Fruit fly (Drosophila melanogaster) whole organism, pupa: ENCODE measurements around the gene CG32762.

Source experiments
- CG10348 ChIP-seq: fragments of 200-800 bp; sonication (Bioruptor generic); IDR thresholded peaks from 2 replicates; pipeline ENCODE4 v1.3.6; 2022; ENCODE audit warnings: missing biosample characterization, missing genetic modification characterization
- CG12605 ChIP-seq: fragments of 200-800 bp; sonication (Bioruptor generic); IDR thresholded peaks from 2 replicates; pipeline ENCODE4 v1.3.6; 2022; ENCODE audit warnings: missing biosample characterization, missing genetic modification characterization
- CG13204 ChIP-seq: fragments of 200-800 bp; sonication (Bioruptor generic); optimal IDR thresholded peaks from 2 replicates; lab custom pipeline; 2018; ENCODE audit warnings: missing biosample characterization, mild to moderate bottlenecking, missing genetic modification characterization, moderate library complexity
- CG14655 ChIP-seq: fragments of 200-800 bp; sonication (Bioruptor generic); optimal IDR thresholded peaks from 3 replicates; lab custom pipeline; 2017; ENCODE audit warnings: mild to moderate bottlenecking, missing biosample characterization, missing genetic modification reagents, missing genetic modification characterization
- CG15710 ChIP-seq: fragments of 200-800 bp; sonication (Bioruptor generic); optimal IDR thresholded peaks from 2 replicates; lab custom pipeline; 2018; ENCODE audit warnings: missing biosample characterization, mild to moderate bottlenecking, missing genetic modification characterization, moderate library complexity
- CG17806 ChIP-seq: fragments of 200-800 bp; sonication (Bioruptor generic); optimal IDR thresholded peaks from 2 replicates; lab custom pipeline; 2018; ENCODE audit warnings: missing biosample characterization, mild to moderate bottlenecking, missing genetic modification characterization, moderate library complexity
- CG32121 ChIP-seq: fragments of 200-800 bp; sonication (Bioruptor generic); IDR thresholded peaks from 2 replicates; pipeline ENCODE4 v1.3.6; 2022; ENCODE audit warnings: missing biosample characterization, missing genetic modification characterization
- CG34367 ChIP-seq: fragments of 200-800 bp; sonication (Bioruptor generic); optimal IDR thresholded peaks from 2 replicates; lab custom pipeline; 2018; ENCODE audit warnings: missing biosample characterization, mild to moderate bottlenecking, missing genetic modification characterization
- CG4496 ChIP-seq: fragments of 200-800 bp; sonication (Bioruptor generic); IDR thresholded peaks from 3 replicates; pipeline ENCODE4 v1.3.6; 2022; ENCODE audit warnings: missing biosample characterization, missing genetic modification characterization
- CG8159 ChIP-seq: fragments of 200-800 bp; sonication (Bioruptor generic); optimal IDR thresholded peaks from 3 replicates; lab custom pipeline; 2018; ENCODE audit warnings: missing biosample characterization, mild to moderate bottlenecking, missing genetic modification characterization, moderate library complexity
- CG8301 ChIP-seq: fragments of 200-800 bp; sonication (Bioruptor generic); optimal IDR thresholded peaks from 2 replicates; lab custom pipeline; 2018; ENCODE audit warnings: missing biosample characterization, mild to moderate bottlenecking, missing genetic modification characterization
- CG9948 ChIP-seq: fragments of 200-800 bp; sonication (Bioruptor generic); optimal IDR thresholded peaks from 2 replicates; lab custom pipeline; 2018; ENCODE audit warnings: missing biosample characterization, mild to moderate bottlenecking, missing genetic modification characterization, moderate library complexity
- D1 ChIP-seq: fragments of 200-800 bp; sonication (Bioruptor generic); optimal IDR thresholded peaks from 2 replicates; lab custom pipeline; 2018; ENCODE audit warnings: missing biosample characterization, mild to moderate bottlenecking, missing genetic modification characterization, moderate library complexity
- EcR ChIP-seq: fragments of 200-800 bp; sonication (Bioruptor generic); optimal IDR thresholded peaks from 3 replicates; lab custom pipeline; 2019; ENCODE audit warnings: missing biosample characterization, missing genetic modification characterization, mild to moderate bottlenecking, moderate library complexity, missing genetic modification reagents
- Ets98B ChIP-seq: fragments of 200-800 bp; sonication (Bioruptor generic); IDR thresholded peaks from 2 replicates; pipeline ENCODE4 v1.3.6; 2022; ENCODE audit warnings: missing biosample characterization, missing genetic modification characterization
- Pif1A ChIP-seq: fragments of 200-800 bp; sonication (Bioruptor generic); optimal IDR thresholded peaks from 3 replicates; lab custom pipeline; 2016; ENCODE audit warnings: missing biosample characterization, missing genetic modification characterization
- Pif1B ChIP-seq: fragments of 200-800 bp; sonication (Bioruptor generic); optimal IDR thresholded peaks from 3 replicates; lab custom pipeline; 2016; ENCODE audit warnings: missing biosample characterization, missing genetic modification characterization
- Snoo ChIP-seq: fragments of 200-800 bp; sonication (Bioruptor generic); optimal IDR thresholded peaks from 3 replicates; lab custom pipeline; 2017; ENCODE audit warnings: missing biosample characterization, mild to moderate bottlenecking, missing genetic modification characterization, inconsistent platforms
- fd96Ca ChIP-seq: fragments of 200-800 bp; sonication (Bioruptor generic); IDR thresholded peaks from 3 replicates; pipeline ENCODE4 v1.3.6; 2022; ENCODE audit warnings: missing biosample characterization, missing genetic modification characterization
- gl ChIP-seq: fragments of 200-800 bp; sonication (Bioruptor generic); optimal IDR thresholded peaks from 2 replicates; lab custom pipeline; 2018; ENCODE audit warnings: missing biosample characterization, mild to moderate bottlenecking, missing genetic modification characterization
- rn ChIP-seq: fragments of 200-800 bp; sonication (Bioruptor generic); IDR thresholded peaks from 2 replicates; pipeline ENCODE4 v1.3.6; 2022; ENCODE audit warnings: missing biosample characterization, missing genetic modification characterization

The CG32762 gene

dm6 chrX:5501129-5501528 is at the start of gene CG32762, which contains the start of gene CG4151:
Gene CG32762 (minus strand): TSS chrX:5501229.
Gene CG4151 (plus strand): TSS chrX:5501476.
- no peak for TF ChIP-seq CG34367 (tag; lab: Kevin White, UChicago)
- no peak for TF ChIP-seq CG12605 (GFP tag; lab: Robert Waterston, UW)
- no peak for TF ChIP-seq Snoo (tag; lab: Kevin White, UChicago)
- TF ChIP-seq gl (tag; lab: Kevin White, UChicago): no peak
- TF ChIP-seq EcR (GFP tag; lab: Kevin White, UChicago): no peak
- no peak for TF ChIP-seq CG9948 (tag; lab: Kevin White, UChicago)
- TF ChIP-seq Pif1A (GFP tag; lab: Kevin White, UChicago): no peak
- TF ChIP-seq D1 (tag; lab: Kevin White, UChicago): no peak
- no peak for TF ChIP-seq CG4496 (GFP tag; lab: Robert Waterston, UW)
- no peak for TF ChIP-seq rn (GFP tag; lab: Robert Waterston, UW)
- TF ChIP-seq fd96Ca (GFP tag; lab: Robert Waterston, UW): no peak
- no peak for TF ChIP-seq CG10348 (GFP tag; lab: Robert Waterston, UW)
- no peak for TF ChIP-seq CG15710 (tag; lab: Kevin White, UChicago)
- TF ChIP-seq, all 21 proteins: peak for 0

DNA sequence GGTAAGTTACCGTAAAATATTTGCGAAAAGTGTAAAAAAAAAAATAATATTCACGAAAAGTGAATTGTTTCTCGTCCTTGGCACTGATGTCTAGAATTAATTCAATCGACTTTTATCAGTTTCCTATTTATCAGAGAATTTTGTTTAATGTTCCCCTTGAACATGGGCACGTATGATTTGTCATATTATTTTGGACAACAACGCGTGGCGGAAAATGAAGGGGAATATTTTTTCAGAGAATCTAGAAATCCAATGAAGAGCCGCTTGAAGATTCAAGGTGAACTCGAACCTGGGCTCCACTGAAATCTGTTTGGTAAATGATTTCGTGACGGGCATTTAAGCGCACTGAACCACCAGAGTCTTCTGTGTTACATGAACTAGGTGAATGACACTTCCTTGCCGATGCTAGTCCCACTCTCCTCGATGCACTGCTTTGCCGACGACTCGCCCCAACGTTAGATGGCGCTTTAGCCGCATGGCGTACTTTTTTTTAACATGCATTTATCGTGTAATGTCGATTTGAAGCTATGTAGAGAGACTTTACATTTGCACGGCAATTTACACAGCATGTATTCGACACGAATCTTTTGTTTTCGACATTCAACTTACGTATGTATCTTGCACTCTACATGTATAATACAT is 23.3 kb upstream of the CG32762 start:
- TF ChIP-seq CG32121 (GFP tag; lab: Robert Waterston, UW): peak; percentile 26; the same call in 1 of the 2 replicates
- TF ChIP-seq EcR (GFP tag; lab: Kevin White, UChicago): peak; percentile 32
- TF ChIP-seq gl (tag; lab: Kevin White, UChicago): no peak
- TF ChIP-seq CG8159 (tag; lab: Kevin White, UChicago): no peak
- no peak for TF ChIP-seq Pif1B (GFP tag; lab: Kevin White, UChicago)
- no peak for TF ChIP-seq rn (GFP tag; lab: Robert Waterston, UW)
- no peak for TF ChIP-seq Snoo (tag; lab: Kevin White, UChicago)
- no peak for TF ChIP-seq CG17806 (tag; lab: Kevin White, UChicago)
- TF ChIP-seq CG4496 (GFP tag; lab: Robert Waterston, UW): no peak
- no peak for TF ChIP-seq CG8301 (tag; lab: Kevin White, UChicago)
- no peak for TF ChIP-seq CG15710 (tag; lab: Kevin White, UChicago)
- no peak for TF ChIP-seq D1 (tag; lab: Kevin White, UChicago)
- TF ChIP-seq CG14655 (GFP tag; lab: Kevin White, UChicago): no peak
- TF ChIP-seq CG9948 (tag; lab: Kevin White, UChicago): no peak
- TF ChIP-seq CG34367 (tag; lab: Kevin White, UChicago): no peak
- TF ChIP-seq Pif1A (GFP tag; lab: Kevin White, UChicago): no peak
- TF ChIP-seq Ets98B: peak; percentile 43; the same call in 1 of the 2 replicates
- TF ChIP-seq CG12605 (GFP tag; lab: Robert Waterston, UW): peak; percentile 36; the same call in 1 of the 2 replicates
- peak; percentile 37; the same call in 1 of the 2 replicates for TF ChIP-seq CG10348 (GFP tag; lab: Robert Waterston, UW)
- TF ChIP-seq fd96Ca (GFP tag; lab: Robert Waterston, UW): no peak
- TF ChIP-seq, all 21 proteins: peak for 5

DNA sequence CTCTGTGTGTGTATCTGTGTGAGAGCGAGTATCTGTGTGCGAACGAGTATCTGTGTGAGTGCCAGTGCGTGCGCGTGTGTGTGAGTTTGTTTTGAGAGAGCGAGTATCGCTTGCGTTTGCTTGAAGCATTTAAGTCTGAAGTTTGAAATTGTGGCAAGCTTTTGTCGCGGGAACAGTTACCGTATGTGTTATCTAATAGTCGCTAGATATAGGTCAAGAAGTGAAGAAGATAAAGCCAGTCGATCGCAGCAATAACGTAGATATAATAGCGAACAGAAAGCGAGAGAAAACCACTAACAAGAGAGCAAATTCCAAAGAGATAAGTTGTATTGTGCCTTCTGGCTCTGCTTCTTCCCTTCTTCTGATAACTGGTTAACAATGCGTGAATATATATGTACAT is 17.2 kb upstream of the CG32762 start:
- TF ChIP-seq Ets98B: peak; percentile 8; the same call in 1 of the 2 replicates
- TF ChIP-seq CG13204 (GFP tag; lab: Kevin White, UChicago): no peak

DNA sequence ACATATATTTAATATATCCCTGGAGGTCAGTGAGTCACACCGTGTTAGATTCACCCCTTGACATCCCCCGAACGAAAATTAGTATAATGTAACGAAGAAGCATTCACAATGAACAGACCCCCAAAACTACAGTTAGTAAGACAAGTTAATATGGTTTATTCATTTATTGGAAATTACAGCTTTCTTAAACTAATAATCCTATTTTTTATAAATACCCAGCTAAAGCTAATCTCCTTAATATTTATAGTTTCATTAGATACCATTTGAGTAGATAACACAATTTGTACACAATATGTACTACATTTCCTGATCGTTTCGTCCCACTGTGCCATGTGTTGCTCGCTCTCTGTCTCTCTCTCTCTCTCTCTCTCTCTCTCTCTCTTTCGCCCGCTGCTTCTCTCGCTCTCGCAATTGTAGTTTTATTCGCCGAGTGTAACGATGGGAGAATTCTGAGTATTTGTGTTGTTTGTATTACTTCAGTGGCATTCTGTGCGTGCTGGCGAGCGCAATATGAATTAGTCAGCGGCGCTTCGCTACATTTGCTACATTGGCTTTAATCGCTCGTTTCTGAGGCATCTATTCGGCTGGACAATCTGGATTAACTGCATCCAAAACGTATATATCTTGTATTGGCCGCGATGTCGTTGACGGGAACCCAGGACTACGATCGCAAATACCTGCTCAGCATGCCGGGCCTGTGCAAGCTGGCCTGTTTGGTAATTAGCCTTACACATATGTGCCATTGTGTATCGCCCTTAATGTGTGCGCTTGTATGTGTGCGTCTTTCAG is 15.9 kb upstream of the CG32762 start:
- peak; percentile 50 for TF ChIP-seq Pif1B (GFP tag; lab: Kevin White, UChicago)
- peak; percentile 6 for TF ChIP-seq CG13204 (GFP tag; lab: Kevin White, UChicago)
- TF ChIP-seq D1 (tag; lab: Kevin White, UChicago): no peak
- peak; percentile 5 for TF ChIP-seq CG17806 (tag; lab: Kevin White, UChicago)
- TF ChIP-seq CG12605 (GFP tag; lab: Robert Waterston, UW): peak; percentile 55; the same call in 1 of the 2 replicates
- no peak for TF ChIP-seq CG10348 (GFP tag; lab: Robert Waterston, UW)
- peak; percentile 27 for TF ChIP-seq CG14655 (GFP tag; lab: Kevin White, UChicago)
- peak; percentile 21 for TF ChIP-seq Pif1A (GFP tag; lab: Kevin White, UChicago)
- TF ChIP-seq fd96Ca (GFP tag; lab: Robert Waterston, UW): peak; percentile 63; the same call in 2 of the 3 replicates
- TF ChIP-seq CG32121 (GFP tag; lab: Robert Waterston, UW): peak; percentile 16; the same call in 1 of the 2 replicates
- peak; percentile 21 for TF ChIP-seq CG8301 (tag; lab: Kevin White, UChicago)
- no peak for TF ChIP-seq CG8159 (tag; lab: Kevin White, UChicago)
- peak; percentile 42; the same call in 1 of the 3 replicates for TF ChIP-seq CG4496 (GFP tag; lab: Robert Waterston, UW)

- TF ChIP-seq CG9948 (tag; lab: Kevin White, UChicago) (no peak), fd96Ca (GFP tag; lab: Robert Waterston, UW) (0 out of 3 replicates have a peak, but pooled peaks have one; percentile 7), CG13204 (GFP tag; lab: Kevin White, UChicago) (no peak), rn (GFP tag; lab: Robert Waterston, UW) (no peak), CG8159 (tag; lab: Kevin White, UChicago) (no peak), CG32121 (GFP tag; lab: Robert Waterston, UW) (peak; percentile 65), gl (tag; lab: Kevin White, UChicago) (no peak), EcR (GFP tag; lab: Kevin White, UChicago) (no peak), CG17806 (tag; lab: Kevin White, UChicago) (no peak), CG14655 (GFP tag; lab: Kevin White, UChicago) (no peak), Pif1B (GFP tag; lab: Kevin White, UChicago) (no peak), Snoo (tag; lab: Kevin White, UChicago) (no peak), CG34367 (tag; lab: Kevin White, UChicago) (no peak), D1 (tag; lab: Kevin White, UChicago) (no peak), CG4496 (GFP tag; lab: Robert Waterston, UW) (peak; percentile 57), CG10348 (GFP tag; lab: Robert Waterston, UW) (no peak), Ets98B (peak; percentile 53), CG8301 (tag; lab: Kevin White, UChicago) (no peak), CG15710 (tag; lab: Kevin White, UChicago) (no peak), Pif1A (GFP tag; lab: Kevin White, UChicago) (no peak), CG12605 (GFP tag; lab: Robert Waterston, UW) (no peak)
Observed at dm6 chrX:5515903-5516658, 15.1 kb upstream of the CG32762 start, which contains the start of gene CG12730. Gene CG12730 (plus strand): TSS chrX:5516608.
